Fruit fly (Drosophila melanogaster): ENCODE results near the gene CG18547.

CG18547 gene

DNA sequence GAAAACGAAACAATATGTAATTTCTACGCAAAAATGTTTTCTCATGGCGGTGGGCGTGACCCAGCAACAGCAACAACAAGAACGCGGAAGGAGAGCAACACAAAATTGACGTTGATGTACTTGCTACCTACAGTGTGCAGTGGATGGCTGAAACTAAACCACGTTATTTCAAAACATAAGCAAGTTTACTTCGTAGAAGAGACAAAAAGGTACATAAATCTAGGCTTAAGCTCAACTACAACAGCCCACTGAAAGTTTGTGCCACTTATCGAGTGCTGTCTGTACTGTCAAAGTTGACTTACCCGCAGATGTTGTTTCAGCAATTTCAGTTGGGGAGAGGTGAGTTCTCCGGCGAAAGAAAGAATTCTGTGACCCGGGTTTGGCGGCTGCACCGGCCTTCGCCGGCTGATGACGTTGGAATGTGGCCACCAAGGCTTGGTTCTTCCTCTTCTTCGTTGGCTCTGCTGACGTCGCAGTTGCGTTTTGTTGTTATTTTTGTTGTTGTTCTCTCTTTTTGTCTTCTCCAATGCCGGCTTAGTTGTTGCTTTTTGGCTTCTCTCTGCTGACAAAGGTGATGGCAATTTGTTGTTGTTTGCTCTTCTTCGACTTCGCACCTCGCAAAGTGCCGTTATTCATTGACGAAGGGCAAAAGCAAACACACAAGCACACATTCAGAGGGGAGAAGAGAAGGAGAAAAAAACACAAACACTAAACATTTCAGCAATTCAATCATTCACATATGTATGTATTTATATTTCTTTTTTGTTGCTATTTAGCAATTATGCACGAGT lies 32.9 kb downstream of the CG18547 start (continued):
- TF ChIP-seq CG2120 (GFP tag; optimal IDR thresholded peaks at IDR 0.05) (no peak), chm (GFP tag; IDR thresholded peaks at IDR 0.05) (no peak), CG2678 (tag; optimal IDR thresholded peaks at IDR 0.05) (peak; percentile 32), H2.0 (GFP tag; IDR thresholded peaks at IDR 0.05) (0 out of 2 replicates have a peak, but pooled peaks have one; percentile 30), Ptx1 (GFP tag; IDR thresholded peaks at IDR 0.05) (peak; percentile 41; the same call in 1 of the 2 replicates), psq (GFP tag; optimal IDR thresholded peaks at IDR 0.05) (no peak), CG16815 (GFP tag; optimal IDR thresholded peaks at IDR 0.05) (no peak), lab (GFP tag; optimal IDR thresholded peaks at IDR 0.05) (peak; percentile 26), chn (GFP tag; optimal IDR thresholded peaks at IDR 0.05) (peak; percentile 18), CG10543 (GFP tag; optimal IDR thresholded peaks at IDR 0.05) (no peak), tgo (GFP tag; IDR thresholded peaks at IDR 0.05) (0 out of 3 replicates have a peak, but pooled peaks have one; percentile 15), tll (GFP tag; optimal IDR thresholded peaks at IDR 0.05) (peak in 1 of 2 experiments; percentile 86), C15 (GFP tag; IDR thresholded peaks at IDR 0.05) (0 out of 3 replicates have a peak, but pooled peaks have one; percentile 5), Aef1 (GFP tag; IDR thresholded peaks at IDR 0.05) (peak; percentile 33; the same call in 2 of the 3 replicates)

DNA sequence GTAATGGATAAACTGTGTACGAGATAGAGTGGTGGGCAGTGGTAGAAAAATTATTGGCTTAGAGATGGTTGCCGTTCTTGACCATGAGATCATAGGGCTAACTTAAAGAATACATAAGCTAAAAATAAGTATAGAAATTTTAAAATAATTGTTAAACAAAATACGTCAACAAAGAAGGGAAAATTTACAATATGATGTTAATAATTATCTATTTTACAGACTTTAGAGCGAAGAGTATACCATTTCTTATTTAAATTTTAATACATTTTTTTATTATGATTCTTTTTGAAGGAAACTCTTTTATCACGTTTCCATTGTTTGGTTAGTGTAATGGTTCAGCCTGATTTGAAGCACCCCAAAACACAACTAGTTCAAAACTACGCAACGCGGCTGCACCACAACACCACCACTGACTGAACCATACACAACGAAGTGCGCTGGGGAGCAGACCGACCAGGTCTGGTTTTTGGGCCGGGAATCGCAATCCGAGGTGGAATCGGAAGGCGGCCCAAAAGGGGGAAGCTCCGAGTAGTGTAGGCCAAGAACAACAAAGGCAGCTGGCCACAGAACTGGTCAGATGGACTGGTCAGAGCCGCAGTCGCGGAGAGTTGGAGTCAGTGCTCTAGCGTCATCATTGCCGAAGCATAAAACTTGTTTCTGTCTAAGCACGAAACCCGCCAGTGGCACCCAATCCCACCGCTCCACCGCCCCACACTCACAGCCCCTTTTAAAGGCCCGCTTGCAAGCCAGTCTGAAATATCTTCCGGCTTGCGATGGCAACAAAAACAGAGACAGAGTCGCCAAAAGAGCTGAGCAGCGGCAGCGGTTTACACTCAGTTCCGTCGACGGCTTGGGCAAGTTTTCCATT lies 34.5 kb downstream of the CG18547 start:
- TF ChIP-seq CG14667 (GFP tag; IDR thresholded peaks at IDR 0.05) (no peak), HmgZ (tag; optimal IDR thresholded peaks at IDR 0.05) (no peak), wdn (GFP tag; IDR thresholded peaks at IDR 0.05) (no peak), dpn (GFP tag; optimal IDR thresholded peaks at IDR 0.05) (no peak), grn (GFP tag; optimal IDR thresholded peaks at IDR 0.05) (no peak), sens (GFP tag) (peak; percentile 67), Fer2 (tag; optimal IDR thresholded peaks at IDR 0.05) (no peak), ab (GFP tag; optimal IDR thresholded peaks at IDR 0.05) (no peak), Rx (GFP tag; IDR thresholded peaks at IDR 0.05) (no peak), Med (GFP tag) (peak; percentile 58), Neu2 (GFP tag; optimal IDR thresholded peaks at IDR 0.05; ENCODE audit: borderline replicate concordance) (no peak), sens-2 (GFP tag; IDR thresholded peaks at IDR 0.05) (no peak), CG9932 (GFP tag; IDR thresholded peaks at IDR 0.05) (no peak), tgo (GFP tag; IDR thresholded peaks at IDR 0.05) (no peak), stwl (tag; optimal IDR thresholded peaks at IDR 0.05) (no peak), Stat92E (GFP tag; optimal IDR thresholded peaks at IDR 0.05) (no peak), CG10565 (GFP tag; optimal IDR thresholded peaks at IDR 0.05) (no peak), mirr (GFP tag; optimal IDR thresholded peaks at IDR 0.05) (no peak), ttk (GFP tag; IDR thresholded peaks at IDR 0.05) (no peak), CG1529 (GFP tag; optimal IDR thresholded peaks at IDR 0.05) (no peak), trem (tag; optimal IDR thresholded peaks at IDR 0.05) (no peak), pzg (GFP tag; optimal IDR thresholded peaks at IDR 0.05) (no peak), Xrp1 (GFP tag; IDR thresholded peaks at IDR 0.05) (no peak), CG4360 (GFP tag; IDR thresholded peaks at IDR 0.05) (no peak), CG5245 (GFP tag; optimal IDR thresholded peaks at IDR 0.05) (no peak), odd (GFP tag; optimal IDR thresholded peaks at IDR 0.05) (no peak), Dek (tag; optimal IDR thresholded peaks at IDR 0.05) (no peak), ssp (GFP tag; IDR thresholded peaks at IDR 0.05) (no peak), slbo (GFP tag; IDR thresholded peaks at IDR 0.05) (no peak), CG15601 (tag; optimal IDR thresholded peaks at IDR 0.05) (no peak), vnd (GFP tag; IDR thresholded peaks at IDR 0.05; ENCODE audit: partially characterized antibody) (no peak), CG6272 (GFP tag; IDR thresholded peaks at IDR 0.05) (no peak), Awh (GFP tag; IDR thresholded peaks at IDR 0.05) (no peak), ci (GFP tag; IDR thresholded peaks at IDR 0.05) (0 out of 3 replicates have a peak, but pooled peaks have one; percentile 32)
